Worm (Caenorhabditis elegans) whole organism, dauer: ENCODE measurements around the gene F35E8.6.
"Not testable (repeated sequence)": the region's sequence is repeated elsewhere in the genome, so short reads cannot be mapped to it uniquely, and the experiment has no call there.

Source experiments
- unc-62 ChIP-seq: sonication (generic microtip); optimal IDR thresholded peaks from 2 replicates; lab custom pipeline; 2017; ENCODE audit warnings: missing biosample characterization, missing genetic modification reagents, missing genetic modification characterization

Gene F35E8.6

DNA sequence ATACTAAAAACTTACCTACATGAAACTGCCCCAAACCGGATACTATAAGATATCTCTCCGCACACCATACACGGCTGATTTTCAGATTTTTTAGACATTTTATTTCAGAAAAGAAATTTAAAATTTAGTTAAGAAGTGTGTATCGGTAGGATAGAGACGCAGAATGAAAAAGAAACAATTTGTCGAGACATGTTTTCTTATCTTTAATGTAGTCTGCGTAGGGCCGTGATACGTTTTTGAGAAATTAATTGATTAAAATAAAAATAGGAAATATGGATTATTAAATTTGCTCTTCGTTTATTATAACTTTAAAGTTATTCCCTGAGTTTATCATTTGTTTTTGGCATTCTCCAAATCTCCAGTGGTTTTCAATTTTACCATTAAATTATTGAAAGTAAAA lies 12.4 kb downstream of the F35E8.6 start, which contains the start of gene nhr-108:
TSS of gene nhr-108 (minus strand) at position 166 of the 400 bp plus-strand sequence.
- no peak for TF ChIP-seq unc-62 (GFP tag; lab: Kevin White, UChicago)

DNA sequence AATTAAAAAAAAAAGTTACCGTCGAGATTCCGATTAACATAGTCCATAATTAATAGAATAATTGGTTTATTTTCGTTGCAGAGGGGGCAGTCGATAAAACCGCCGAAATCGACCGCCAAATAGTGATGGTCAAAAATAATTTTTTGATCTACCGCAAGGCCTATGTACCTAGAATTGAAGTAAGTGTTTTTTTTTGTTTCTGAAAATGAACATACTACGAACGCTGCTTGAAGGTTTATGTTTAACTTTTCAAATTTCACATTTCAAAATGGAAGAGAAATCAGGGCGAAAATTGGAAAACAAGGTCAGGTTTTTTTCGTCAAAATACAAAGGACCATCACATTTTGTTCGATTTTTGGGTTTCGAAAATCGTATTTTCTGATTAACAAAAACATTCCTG lies 16.4 kb downstream of the F35E8.6 start, which contains the start of gene pzf-1:
TSS of gene pzf-1 (minus strand) at position 101 of the 400 bp plus-strand sequence.
- no peak for TF ChIP-seq unc-62 (GFP tag; lab: Kevin White, UChicago)

DNA sequence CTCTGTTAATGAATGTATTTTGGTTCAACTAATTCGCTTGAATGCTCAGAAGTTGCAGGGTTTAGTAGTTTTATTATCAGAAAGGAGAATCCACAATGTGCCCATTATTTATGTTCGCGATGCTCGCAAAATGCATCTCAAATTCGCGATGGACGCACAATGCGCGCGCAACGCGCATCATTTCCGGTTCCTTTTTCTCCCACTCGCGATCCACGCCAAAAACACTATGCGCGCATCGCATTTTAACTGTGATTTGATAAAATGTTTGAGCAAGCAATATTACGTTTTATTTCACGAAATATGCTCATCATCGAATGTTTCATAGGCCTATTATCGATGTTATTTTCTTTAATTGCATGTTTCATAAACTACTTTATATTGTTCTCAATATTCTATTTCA lies 17.9 kb downstream of the F35E8.6 start, which contains the start of gene srbc-77:
TSS of gene srbc-77 (plus strand) at position 301 of the 400 bp plus-strand sequence.
- not testable (repeated sequence) for TF ChIP-seq unc-62 (GFP tag; lab: Kevin White, UChicago)

DNA sequence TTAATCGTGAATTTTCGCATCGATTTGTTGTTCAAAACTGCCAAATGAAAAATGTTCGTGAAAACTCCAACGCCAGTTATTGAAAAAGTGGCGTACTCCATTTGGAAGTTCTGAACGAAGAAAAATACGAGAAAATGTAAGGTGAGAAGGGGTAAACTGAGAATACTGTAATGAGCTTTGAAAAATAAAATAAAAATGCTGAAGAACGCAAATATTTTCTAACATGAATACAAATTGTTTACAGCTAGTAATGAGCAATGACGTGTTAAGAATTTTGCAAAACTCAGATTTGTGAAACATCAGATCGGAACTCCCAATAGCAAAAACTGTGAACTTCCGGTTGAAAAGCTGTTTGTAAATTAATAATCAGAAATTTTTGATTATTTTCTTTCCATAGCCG lies 20.4 kb downstream of the F35E8.6 start, which contains the start of gene srw-26:
TSS of gene srw-26 (minus strand) at position 101 of the 400 bp plus-strand sequence.
- TF ChIP-seq unc-62 (GFP tag; lab: Kevin White, UChicago) = no peak

DNA sequence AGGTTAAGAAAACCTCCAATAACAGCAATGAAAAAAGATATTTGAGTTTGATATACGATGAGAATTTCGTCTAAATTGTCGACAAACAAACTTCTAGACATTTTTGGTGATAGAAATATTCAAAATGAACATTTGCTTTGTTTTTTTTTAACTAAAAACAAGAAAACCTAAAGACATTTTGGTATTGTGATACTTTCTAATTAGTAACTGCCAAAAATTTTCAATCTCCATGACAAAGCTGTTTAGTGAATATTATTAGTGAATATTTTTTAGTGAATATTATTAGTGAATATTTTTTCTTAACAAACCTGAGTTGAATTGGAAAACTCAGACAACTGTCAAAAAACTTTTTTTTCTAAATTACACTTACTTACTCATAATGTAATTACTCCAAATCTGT lies 28.3 kb downstream of the F35E8.6 start, which contains the start of gene srw-55:
TSS of gene srw-55 (minus strand) at position 101 of the 400 bp plus-strand sequence.
- TF ChIP-seq unc-62 (GFP tag; lab: Kevin White, UChicago) = no peak

DNA sequence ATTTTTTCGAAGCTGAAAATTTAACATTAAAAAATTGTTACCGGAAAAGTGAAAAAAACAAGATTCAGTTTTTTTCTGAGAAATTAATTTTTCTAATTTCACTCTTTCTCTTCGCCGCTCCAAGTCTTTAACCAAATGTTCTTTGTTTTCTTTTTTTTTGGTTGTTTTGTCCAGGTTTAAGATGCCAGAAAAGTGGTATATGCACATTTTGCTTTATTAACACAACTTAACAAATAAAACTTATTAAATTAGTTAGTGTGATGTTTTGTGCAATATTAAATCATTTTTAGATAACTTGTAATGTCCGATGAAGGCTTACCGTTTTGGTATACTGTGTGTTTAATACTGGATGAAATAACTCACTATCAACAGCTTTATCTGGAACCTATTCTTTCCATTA lies 31.2 kb downstream of the F35E8.6 start, which contains the start of gene srw-53:
TSS of gene srw-53 (plus strand) at position 301 of the 400 bp plus-strand sequence.
- TF ChIP-seq unc-62 (GFP tag; lab: Kevin White, UChicago) = no peak

DNA sequence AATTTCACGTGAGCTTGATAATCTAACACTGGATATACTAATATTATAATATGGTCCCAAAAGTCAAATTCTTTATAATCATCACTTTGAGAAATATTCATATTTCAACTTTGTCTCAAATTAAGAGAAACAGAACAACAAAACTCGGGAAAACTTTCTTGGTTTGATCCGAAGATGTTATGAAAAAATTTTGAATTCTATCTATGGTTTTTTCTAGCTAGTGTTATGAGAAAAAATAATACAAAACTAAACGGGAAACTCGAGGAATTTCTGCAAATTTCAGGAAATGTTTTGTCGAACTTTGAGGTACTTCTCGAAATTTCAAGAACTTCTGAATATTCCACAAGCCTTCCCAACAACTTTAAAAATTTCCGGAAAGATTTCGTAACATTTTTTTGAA lies 39.0 kb downstream of the F35E8.6 start, which contains the start of gene srw-59:
TSS of gene srw-59 (minus strand) at position 101 of the 400 bp plus-strand sequence.
- TF ChIP-seq unc-62 (GFP tag; lab: Kevin White, UChicago) = no peak

DNA sequence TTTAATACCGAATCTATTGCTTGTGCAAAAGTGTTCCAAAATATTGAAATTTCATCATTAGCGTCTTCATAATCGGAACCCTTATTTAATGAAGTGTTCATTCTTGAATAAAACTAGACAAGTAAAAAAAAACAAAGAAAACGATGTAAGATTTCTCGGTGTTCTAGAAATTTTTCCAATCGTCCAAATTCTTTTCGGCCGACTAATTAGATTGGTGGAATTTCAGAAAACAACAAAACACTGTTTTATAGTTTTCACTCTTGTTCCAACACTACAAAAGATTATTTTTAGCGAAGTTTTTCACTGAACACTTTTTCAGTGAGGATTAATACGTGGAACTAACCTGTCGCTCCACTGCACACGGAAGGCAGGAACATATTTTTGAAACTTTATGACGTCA lies 40.8 kb downstream of the F35E8.6 start, which contains the start of gene srw-56:
TSS of gene srw-56 (minus strand) at position 101 of the 400 bp plus-strand sequence.
- no peak for TF ChIP-seq unc-62 (GFP tag; lab: Kevin White, UChicago)

DNA sequence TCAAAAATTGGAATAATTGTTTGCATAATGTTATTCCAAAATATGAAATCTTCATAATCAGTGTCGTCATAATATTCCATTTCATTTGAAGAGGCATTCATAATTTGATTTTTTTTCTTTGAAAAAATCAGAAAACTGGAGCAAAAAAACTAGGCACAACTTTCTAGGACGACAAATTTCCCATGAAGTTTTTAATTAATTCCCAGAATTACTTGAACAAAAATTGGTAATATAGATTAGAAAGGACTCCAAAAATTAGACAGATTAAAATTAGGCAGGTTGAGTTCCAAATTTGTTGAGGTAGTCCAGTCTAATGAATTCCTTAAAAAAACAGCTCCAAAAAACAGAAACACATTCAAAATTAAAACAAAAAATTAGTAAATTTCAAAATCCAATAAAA lies 43.0 kb downstream of the F35E8.6 start, which contains the start of gene srw-57:
TSS of gene srw-57 (minus strand) at position 101 of the 400 bp plus-strand sequence.
- no peak for TF ChIP-seq unc-62 (GFP tag; lab: Kevin White, UChicago)

DNA sequence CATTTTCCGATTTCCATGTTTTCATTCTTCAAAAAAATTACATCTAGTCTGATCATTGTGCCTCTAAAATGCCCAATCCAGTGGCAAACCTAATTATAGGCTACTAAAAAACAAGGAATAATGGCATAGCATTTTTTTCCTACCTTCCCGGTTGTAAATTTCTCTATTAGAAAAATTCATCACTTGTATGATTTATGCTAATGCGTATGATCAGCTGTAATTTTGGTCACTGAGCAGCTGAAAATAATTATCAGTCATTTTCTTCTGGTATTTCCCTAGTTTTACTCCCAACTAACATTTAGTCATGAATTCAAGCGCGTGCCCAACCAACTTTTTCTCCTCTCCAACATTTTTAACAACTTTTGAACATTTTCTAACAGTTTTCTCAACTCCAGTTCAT lies 43.5 kb downstream of the F35E8.6 start, which contains the start of gene srh-186:
TSS of gene srh-186 (plus strand) at position 301 of the 400 bp plus-strand sequence.
- TF ChIP-seq unc-62 (GFP tag; lab: Kevin White, UChicago) = no peak

DNA sequence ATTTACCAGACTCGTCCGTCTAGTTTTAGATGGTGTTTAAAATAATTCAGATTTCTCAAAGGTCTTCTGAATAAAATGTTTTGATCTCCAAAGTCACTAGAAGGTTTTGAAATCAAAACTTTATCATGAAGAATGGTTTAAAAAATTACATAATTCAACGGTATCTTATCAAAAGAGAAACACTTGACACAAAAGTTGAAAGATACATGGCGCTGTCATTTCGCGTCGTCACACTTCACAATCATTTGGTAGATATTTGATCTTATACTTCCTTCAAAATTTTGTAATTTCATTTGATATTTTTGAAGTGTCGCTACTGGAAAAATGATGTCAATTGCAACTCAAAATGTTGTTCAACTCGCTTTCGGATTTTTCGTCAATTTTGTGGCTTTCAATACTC lies 45.1 kb downstream of the F35E8.6 start, which contains the start of gene F36G9.3:
TSS of gene F36G9.3 (plus strand) at position 301 of the 400 bp plus-strand sequence.
- TF ChIP-seq unc-62 (GFP tag; lab: Kevin White, UChicago) = no peak

DNA sequence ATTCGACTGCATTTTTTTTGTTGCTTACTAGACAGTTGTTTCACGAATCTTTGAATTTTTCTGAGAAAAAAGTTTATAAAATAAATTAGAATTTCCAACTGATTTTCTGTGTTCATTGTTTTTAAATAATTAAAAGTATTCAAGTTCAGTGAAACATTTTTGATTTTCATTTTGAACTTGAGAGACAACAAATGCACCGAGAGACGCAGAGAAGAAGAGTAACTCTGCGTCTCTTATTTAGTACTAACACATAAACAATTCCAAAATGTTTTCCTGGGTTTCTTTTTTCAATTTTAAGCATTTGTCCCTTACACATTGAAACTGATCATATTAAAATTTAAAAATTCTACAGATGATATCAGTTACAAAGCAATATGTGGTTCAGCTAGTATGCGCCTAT lies 47.5 kb downstream of the F35E8.6 start:
- TF ChIP-seq unc-62 (GFP tag; lab: Kevin White, UChicago) = no peak
